Comparison of ENCODE assay signal across 1 fruit fly cellular context in the genomic region with DNA sequence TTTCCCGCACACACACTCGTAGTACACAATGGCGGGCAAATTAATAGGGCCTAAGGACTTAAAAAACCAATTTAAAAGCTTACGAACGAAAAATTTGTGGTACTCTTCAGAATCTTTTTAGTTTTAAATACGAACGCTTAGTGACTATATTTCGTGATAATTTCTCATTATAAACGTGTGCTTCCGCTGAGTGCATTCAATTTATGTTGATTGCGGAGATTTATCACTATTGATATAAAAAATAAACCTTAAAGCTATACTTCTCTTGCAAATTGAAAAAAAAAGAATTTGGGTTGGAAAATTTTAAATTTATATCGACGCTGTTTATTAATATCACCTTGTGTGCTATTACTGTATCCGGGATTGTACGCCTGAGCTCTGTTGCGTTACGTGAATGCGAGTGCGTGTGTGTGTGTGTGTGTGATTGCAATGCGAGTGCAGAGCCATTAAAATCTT.
TF ChIP-seq lines count a peak whose summit lies in the region.

No protein-coding gene starts in this region.

TF ChIP-seq in whole organism, embryonic, 481 proteins besides CTCF, POLR2A, EP300 and RAD21 (continued from another document and continues in another):
- TF ChIP-seq CG12942 (GFP tag; optimal IDR thresholded peaks at IDR 0.05; lab: Kevin White, UChicago): peak; percentile 47
- no peak for TF ChIP-seq insv (GFP tag; optimal IDR thresholded peaks at IDR 0.05; lab: Kevin White, UChicago)
- peak; percentile 7 for TF ChIP-seq NC2α (GFP tag; optimal IDR thresholded peaks at IDR 0.05; lab: Kevin White, UChicago)
- peak; percentile 28 for TF ChIP-seq her (GFP tag; optimal IDR thresholded peaks at IDR 0.05; lab: Kevin White, UChicago)
- TF ChIP-seq CG11695 (GFP tag; IDR thresholded peaks at IDR 0.05; lab: Robert Waterston, UW): peak; percentile 74; the same call in 2 of the 3 replicates
- peak; percentile 56 for TF ChIP-seq Side (GFP tag; optimal IDR thresholded peaks at IDR 0.05; lab: Kevin White, UChicago)
- TF ChIP-seq psq (GFP tag; optimal IDR thresholded peaks at IDR 0.05; lab: Kevin White, UChicago): no peak
- peak; percentile 9 for TF ChIP-seq CG6683 (GFP tag; optimal IDR thresholded peaks at IDR 0.05; lab: Kevin White, UChicago)
- no peak for TF ChIP-seq tna (GFP tag; IDR thresholded peaks at IDR 0.05; lab: Robert Waterston, UW; ENCODE audit: partially characterized antibody)
- TF ChIP-seq chif (GFP tag; optimal IDR thresholded peaks at IDR 0.05; lab: Kevin White, UChicago): peak; percentile 60 to 68
- TF ChIP-seq Abd-B (GFP tag; optimal IDR thresholded peaks at IDR 0.05; lab: Kevin White, UChicago): peak; percentile 35
- TF ChIP-seq Neu2 (GFP tag; optimal IDR thresholded peaks at IDR 0.05; lab: Kevin White, UChicago; ENCODE audit: borderline replicate concordance): no peak
- TF ChIP-seq CG8290 (GFP tag; optimal IDR thresholded peaks at IDR 0.05; lab: Kevin White, UChicago): peak; percentile 9
- TF ChIP-seq CG8290 (tag; optimal IDR thresholded peaks at IDR 0.05; lab: Kevin White, UChicago): peak in 1 of 2 experiments; percentile 20
- peak; percentile 59; the same call in 2 of the 3 replicates for TF ChIP-seq tgo (GFP tag; IDR thresholded peaks at IDR 0.05; lab: Robert Waterston, UW)
- no peak for TF ChIP-seq gt (GFP tag; IDR thresholded peaks at IDR 0.05; lab: Robert Waterston, UW)
- TF ChIP-seq CG4360 (GFP tag; IDR thresholded peaks at IDR 0.05; lab: Robert Waterston, UW): 0 out of 2 replicates have a peak, but pooled peaks have one; percentile 19
- 0 out of 2 replicates have a peak, but pooled peaks have one; percentile 56 for TF ChIP-seq ttk (GFP tag; IDR thresholded peaks at IDR 0.05; lab: Robert Waterston, UW)
- TF ChIP-seq CG6175 (GFP tag; IDR thresholded peaks at IDR 0.05; lab: Robert Waterston, UW): no peak
- TF ChIP-seq Chrac-16 (GFP tag; optimal IDR thresholded peaks at IDR 0.05; lab: Kevin White, UChicago): peak; percentile 54
- peak in 1 of 3 experiments; percentile 85 for TF ChIP-seq lola (GFP tag; optimal IDR thresholded peaks at IDR 0.05; lab: Kevin White, UChicago)
- peak; percentile 33 for TF ChIP-seq Fer3 (tag; optimal IDR thresholded peaks at IDR 0.05; lab: Kevin White, UChicago)
- TF ChIP-seq corto (GFP tag; optimal IDR thresholded peaks at IDR 0.05; lab: Kevin White, UChicago): peak; percentile 90
- TF ChIP-seq Usf (GFP tag; optimal IDR thresholded peaks at IDR 0.05; lab: Kevin White, UChicago): no peak
- no peak for TF ChIP-seq sens-2 (GFP tag; IDR thresholded peaks at IDR 0.05; lab: Robert Waterston, UW)
- no peak for TF ChIP-seq emc (GFP tag; optimal IDR thresholded peaks at IDR 0.05; lab: Kevin White, UChicago)
- TF ChIP-seq CG15696 (tag; optimal IDR thresholded peaks at IDR 0.05; lab: Kevin White, UChicago): peak; percentile 78
- peak; percentile 15 for TF ChIP-seq Dek (tag; optimal IDR thresholded peaks at IDR 0.05; lab: Kevin White, UChicago)
- TF ChIP-seq Gsc (GFP tag; IDR thresholded peaks at IDR 0.05; lab: Robert Waterston, UW): no peak
- no peak for TF ChIP-seq chinmo (GFP tag; IDR thresholded peaks at IDR 0.05; lab: Robert Waterston, UW; ENCODE audit: partially characterized antibody)
- no peak for TF ChIP-seq CG7928 (GFP tag; optimal IDR thresholded peaks at IDR 0.05; lab: Kevin White, UChicago)
- peak; percentile 49 for TF ChIP-seq slp2 (GFP tag; optimal IDR thresholded peaks at IDR 0.05; lab: Kevin White, UChicago)
- peak; percentile 28 for TF ChIP-seq kah (GFP tag; optimal IDR thresholded peaks at IDR 0.05; lab: Kevin White, UChicago)
- TF ChIP-seq run (tag; optimal IDR thresholded peaks at IDR 0.05; lab: Kevin White, UChicago): peak; percentile 0
- TF ChIP-seq CG17361 (GFP tag; IDR thresholded peaks at IDR 0.05; lab: Robert Waterston, UW): peak; percentile 86
- peak; percentile 66 for TF ChIP-seq NC2β (GFP tag; optimal IDR thresholded peaks at IDR 0.05; lab: Kevin White, UChicago)
- peak; percentile 20 for TF ChIP-seq CG2116 (GFP tag; optimal IDR thresholded peaks at IDR 0.05; lab: Kevin White, UChicago)
- TF ChIP-seq lov (optimal IDR thresholded peaks at IDR 0.05; lab: Kevin White, UChicago): no peak
- no peak for TF ChIP-seq lov (GFP tag; IDR thresholded peaks at IDR 0.05; lab: Robert Waterston, UW)
- 0 out of 3 replicates have a peak, but pooled peaks have one; percentile 26 for TF ChIP-seq ase (GFP tag; IDR thresholded peaks at IDR 0.05; lab: Robert Waterston, UW)
- peak; percentile 50 for TF ChIP-seq lmd (GFP tag; IDR thresholded peaks at IDR 0.05; lab: Robert Waterston, UW)
- peak; percentile 27 for TF ChIP-seq CG4328 (GFP tag; optimal IDR thresholded peaks at IDR 0.05; lab: Kevin White, UChicago)
- TF ChIP-seq CG1233 (GFP tag; optimal IDR thresholded peaks at IDR 0.05; lab: Kevin White, UChicago): peak; percentile 76
- peak; percentile 24; the same call in 1 of the 2 replicates for TF ChIP-seq CG10366 (GFP tag; IDR thresholded peaks at IDR 0.05; lab: Robert Waterston, UW)
- peak; percentile 57 for TF ChIP-seq ATbp (GFP tag; optimal IDR thresholded peaks at IDR 0.05; lab: Kevin White, UChicago)
- peak; percentile 30 for TF ChIP-seq CG12155 (GFP tag; optimal IDR thresholded peaks at IDR 0.05; lab: Kevin White, UChicago)
- TF ChIP-seq CG7271 (tag; optimal IDR thresholded peaks at IDR 0.05; lab: Kevin White, UChicago): peak; percentile 51
- TF ChIP-seq CG3726 (GFP tag; IDR thresholded peaks at IDR 0.05; lab: Robert Waterston, UW): no peak
- TF ChIP-seq D (optimal IDR thresholded peaks at IDR 0.05; lab: Kevin White, UChicago): no peak
- peak; percentile 77 for TF ChIP-seq D (GFP tag; optimal IDR thresholded peaks at IDR 0.05; lab: Kevin White, UChicago)
- TF ChIP-seq CG4617 (GFP tag; optimal IDR thresholded peaks at IDR 0.05; lab: Kevin White, UChicago; ENCODE audit: borderline replicate concordance): peak; percentile 4
- TF ChIP-seq Stat92E (GFP tag; optimal IDR thresholded peaks at IDR 0.05; lab: Kevin White, UChicago): peak in 1 of 3 experiments; percentile 69
- peak; percentile 67 for TF ChIP-seq CG17359 (tag; optimal IDR thresholded peaks at IDR 0.05; lab: Kevin White, UChicago)
- peak; percentile 85 for TF ChIP-seq dmrt99B (tag; optimal IDR thresholded peaks at IDR 0.05; lab: Kevin White, UChicago)
- peak; percentile 75 for TF ChIP-seq Six4 (GFP tag; optimal IDR thresholded peaks at IDR 0.05; lab: Kevin White, UChicago)
- TF ChIP-seq sqz (GFP tag; optimal IDR thresholded peaks at IDR 0.05; lab: Kevin White, UChicago): peak; percentile 59
- no peak for TF ChIP-seq CG34224 (GFP tag; IDR thresholded peaks at IDR 0.05; lab: Robert Waterston, UW; ENCODE audit: partially characterized antibody)
- TF ChIP-seq az2 (GFP tag; optimal IDR thresholded peaks at IDR 0.05; lab: Kevin White, UChicago): peak; percentile 75
- peak; percentile 44 for TF ChIP-seq lilli (GFP tag; optimal IDR thresholded peaks at IDR 0.05; lab: Kevin White, UChicago)
- TF ChIP-seq croc (GFP tag; conservative IDR thresholded peaks at IDR 0.05; lab: Robert Waterston, UW): peak; percentile 32; the same call in 1 of the 3 replicates
- no peak for TF ChIP-seq MESR4 (GFP tag; optimal IDR thresholded peaks at IDR 0.05; lab: Kevin White, UChicago)
- peak; percentile 56 for TF ChIP-seq CG18599 (GFP tag; optimal IDR thresholded peaks at IDR 0.05; lab: Kevin White, UChicago)
- no peak for TF ChIP-seq mld (GFP tag; IDR thresholded peaks at IDR 0.05; lab: Robert Waterston, UW; ENCODE audit: partially characterized antibody)
- no peak for TF ChIP-seq z (GFP tag; IDR thresholded peaks at IDR 0.05; lab: Robert Waterston, UW)
- TF ChIP-seq unpg (GFP tag; optimal IDR thresholded peaks at IDR 0.05; lab: Kevin White, UChicago): peak; percentile 72
- TF ChIP-seq sisA (GFP tag; IDR thresholded peaks at IDR 0.05; lab: Robert Waterston, UW): peak; percentile 62
- peak; percentile 66 for TF ChIP-seq Meics (GFP tag; optimal IDR thresholded peaks at IDR 0.05; lab: Kevin White, UChicago)
- peak; percentile 92 for TF ChIP-seq Ets65A (GFP tag; lab: Kevin White, UChicago)
- peak; percentile 60 to 88 for TF ChIP-seq bsh (GFP tag; optimal IDR thresholded peaks at IDR 0.05; lab: Kevin White, UChicago)
- no peak for TF ChIP-seq knrl (GFP tag; IDR thresholded peaks at IDR 0.05; lab: Robert Waterston, UW; ENCODE audit: partially characterized antibody)
- peak; percentile 53 for TF ChIP-seq nau (GFP tag; optimal IDR thresholded peaks at IDR 0.05; lab: Kevin White, UChicago)
- peak in 1 of 2 experiments; percentile 49 for TF ChIP-seq Hr78 (GFP tag; optimal IDR thresholded peaks at IDR 0.05; lab: Kevin White, UChicago)
- peak; percentile 29 for TF ChIP-seq Deaf1 (tag; optimal IDR thresholded peaks at IDR 0.05; lab: Kevin White, UChicago)
- TF ChIP-seq Med (GFP tag; lab: Kevin White, UChicago): peak; percentile 87
- peak; percentile 62 for TF ChIP-seq CG18476 (GFP tag; optimal IDR thresholded peaks at IDR 0.05; lab: Kevin White, UChicago)
- peak; percentile 65 for TF ChIP-seq ems (GFP tag; optimal IDR thresholded peaks at IDR 0.05; lab: Kevin White, UChicago)
- peak; percentile 69 for TF ChIP-seq HHEX (GFP tag; optimal IDR thresholded peaks at IDR 0.05; lab: Kevin White, UChicago)
- no peak for TF ChIP-seq da (GFP tag; optimal IDR thresholded peaks at IDR 0.05; lab: Kevin White, UChicago)
- TF ChIP-seq CG17802 (tag; optimal IDR thresholded peaks at IDR 0.05; lab: Kevin White, UChicago): no peak
- peak; percentile 43; the same call in 1 of the 2 replicates for TF ChIP-seq CG32532 (GFP tag; IDR thresholded peaks at IDR 0.05; lab: Robert Waterston, UW)
- TF ChIP-seq Fer2 (tag; optimal IDR thresholded peaks at IDR 0.05; lab: Kevin White, UChicago): no peak
- TF ChIP-seq jing (GFP tag; optimal IDR thresholded peaks at IDR 0.05; lab: Kevin White, UChicago): peak; percentile 1
- peak; percentile 1 for TF ChIP-seq CG14965 (GFP tag; optimal IDR thresholded peaks at IDR 0.05; lab: Kevin White, UChicago; ENCODE audit: borderline replicate concordance)
- peak; percentile 52; the same call in 1 of the 2 replicates for TF ChIP-seq HLH3B (GFP tag; IDR thresholded peaks at IDR 0.05; lab: Robert Waterston, UW)
- TF ChIP-seq CG31441 (GFP tag; IDR thresholded peaks at IDR 0.05; lab: Robert Waterston, UW): peak; percentile 81
- TF ChIP-seq NfI (GFP tag; optimal IDR thresholded peaks at IDR 0.05; lab: Kevin White, UChicago): peak; percentile 43
- peak; percentile 79 for TF ChIP-seq CG9437 (GFP tag; optimal IDR thresholded peaks at IDR 0.05; lab: Kevin White, UChicago)
- TF ChIP-seq fd96Cb (tag; optimal IDR thresholded peaks at IDR 0.05; lab: Kevin White, UChicago): peak; percentile 74
- peak; percentile 61 for TF ChIP-seq Antp (GFP tag; optimal IDR thresholded peaks at IDR 0.05; lab: Kevin White, UChicago)
- peak; percentile 8 for TF ChIP-seq CG12071 (GFP tag; optimal IDR thresholded peaks at IDR 0.05; lab: Kevin White, UChicago)
- peak; percentile 60; the same call in 1 of the 2 replicates for TF ChIP-seq ara (GFP tag; IDR thresholded peaks at IDR 0.05; lab: Robert Waterston, UW)
- TF ChIP-seq CG7963 (GFP tag; IDR thresholded peaks at IDR 0.05; lab: Robert Waterston, UW; ENCODE audit: partially characterized antibody): no peak
- TF ChIP-seq Ravus (GFP tag; IDR thresholded peaks at IDR 0.05; lab: Robert Waterston, UW): no peak
- TF ChIP-seq Sry-δ (GFP tag; optimal IDR thresholded peaks at IDR 0.05; lab: Kevin White, UChicago): peak; percentile 33
- no peak for TF ChIP-seq cg (GFP tag; optimal IDR thresholded peaks at IDR 0.05; lab: Kevin White, UChicago)
- TF ChIP-seq gsb (GFP tag; IDR thresholded peaks at IDR 0.05; lab: Robert Waterston, UW): no peak
- peak; percentile 69 for TF ChIP-seq zfh1 (GFP tag; IDR thresholded peaks at IDR 0.05; lab: Robert Waterston, UW)
- TF ChIP-seq toy (GFP tag; IDR thresholded peaks at IDR 0.05; lab: Robert Waterston, UW): no peak
- peak; percentile 34 for TF ChIP-seq CG30020 (tag; optimal IDR thresholded peaks at IDR 0.05; lab: Kevin White, UChicago)
- TF ChIP-seq CG2712 (tag; optimal IDR thresholded peaks at IDR 0.05; lab: Kevin White, UChicago): peak; percentile 86
- peak; percentile 79 for TF ChIP-seq CG12104 (GFP tag; optimal IDR thresholded peaks at IDR 0.05; lab: Kevin White, UChicago)
- no peak for TF ChIP-seq ap (GFP tag; IDR thresholded peaks at IDR 0.05; lab: Robert Waterston, UW)
- 0 out of 3 replicates have a peak, but pooled peaks have one; percentile 31 for TF ChIP-seq CG7357 (GFP tag; IDR thresholded peaks at IDR 0.05; lab: Robert Waterston, UW)
- peak; percentile 69 for TF ChIP-seq CG33557 (GFP tag; optimal IDR thresholded peaks at IDR 0.05; lab: Kevin White, UChicago)
- TF ChIP-seq pum (GFP tag; optimal IDR thresholded peaks at IDR 0.05; lab: Kevin White, UChicago): peak; percentile 63
- TF ChIP-seq CG3281 (GFP tag; optimal IDR thresholded peaks at IDR 0.05; lab: Kevin White, UChicago): peak; percentile 55
- TF ChIP-seq CG34422 (GFP tag; IDR thresholded peaks at IDR 0.05; lab: Robert Waterston, UW): peak; percentile 44; the same call in 2 of the 3 replicates
- peak; percentile 55 for TF ChIP-seq Hmr (GFP tag; optimal IDR thresholded peaks at IDR 0.05; lab: Kevin White, UChicago)
- peak; percentile 87 for TF ChIP-seq CG11504 (tag; optimal IDR thresholded peaks at IDR 0.05; lab: Kevin White, UChicago)
- TF ChIP-seq CG1647 (GFP tag; optimal IDR thresholded peaks at IDR 0.05; lab: Kevin White, UChicago): peak; percentile 35
- TF ChIP-seq CG9876 (GFP tag; optimal IDR thresholded peaks at IDR 0.05; lab: Kevin White, UChicago): peak; percentile 24
- TF ChIP-seq Nf-YC (tag; optimal IDR thresholded peaks at IDR 0.05; lab: Kevin White, UChicago): peak; percentile 43
- TF ChIP-seq CG15514 (GFP tag; optimal IDR thresholded peaks at IDR 0.05; lab: Kevin White, UChicago): peak; percentile 13
- TF ChIP-seq zen (tag; optimal IDR thresholded peaks at IDR 0.05; lab: Kevin White, UChicago): peak; percentile 82
- peak; percentile 11 for TF ChIP-seq CG18011 (GFP tag; optimal IDR thresholded peaks at IDR 0.05; lab: Kevin White, UChicago)
- TF ChIP-seq vnd (GFP tag; IDR thresholded peaks at IDR 0.05; lab: Robert Waterston, UW; ENCODE audit: partially characterized antibody): no peak
- peak; percentile 56 for TF ChIP-seq PHDP (tag; optimal IDR thresholded peaks at IDR 0.05; lab: Kevin White, UChicago)
- peak; percentile 82 for TF ChIP-seq dmrt11E (tag; optimal IDR thresholded peaks at IDR 0.05; lab: Kevin White, UChicago)
- TF ChIP-seq CG8765 (GFP tag; IDR thresholded peaks at IDR 0.05; lab: Robert Waterston, UW): no peak
- TF ChIP-seq CG3407 (GFP tag; optimal IDR thresholded peaks at IDR 0.05; lab: Kevin White, UChicago): peak; percentile 46
- peak; percentile 30 for TF ChIP-seq CG3065 (GFP tag; optimal IDR thresholded peaks at IDR 0.05; lab: Kevin White, UChicago)
- peak; percentile 50 for TF ChIP-seq Spps (tag; optimal IDR thresholded peaks at IDR 0.05; lab: Kevin White, UChicago)
- 0 out of 2 replicates have a peak, but pooled peaks have one; percentile 9 for TF ChIP-seq esg (GFP tag; conservative IDR thresholded peaks at IDR 0.05; lab: Robert Waterston, UW)
